Worm (Caenorhabditis elegans) whole organism, young adult: Measurements from ENCODE around the gene twk-8.
A peak's percentile ranks its signal among the peaks of the same experiment; 100 is the strongest.

Experiments used
- D2030.7 ChIP-seq: fragments of 200-800 bp; sonication (Bioruptor generic); IDR thresholded peaks from 2 replicates; pipeline ENCODE4 v1.3.6; 2022; ENCODE audit warnings: missing genetic modification reagents, missing genetic modification characterization, missing compliant biosample characterization
- F10E7.11 ChIP-seq: sonication (generic microtip); optimal IDR thresholded peaks from 2 replicates; lab custom pipeline; 2017; ENCODE audit warnings: mild to moderate bottlenecking, missing genetic modification characterization, moderate library complexity, missing compliant biosample characterization
- F23B12.7 ChIP-seq: sonication (generic microtip); optimal IDR thresholded peaks from 2 replicates; lab custom pipeline; 2017; ENCODE audit warnings: missing genetic modification characterization, mild to moderate bottlenecking, missing compliant biosample characterization, antibody characterized with exemption, moderate library complexity; ENCODE audit not compliant: insufficient read depth
- F39B2.1 ChIP-seq: fragments of 200-800 bp; sonication (Bioruptor generic); IDR thresholded peaks from 2 replicates; pipeline ENCODE4 v1.3.6; 2022; ENCODE audit warnings: missing genetic modification reagents, missing genetic modification characterization, missing compliant biosample characterization
- F52B5.7 ChIP-seq: sonication (generic microtip); optimal IDR thresholded peaks from 2 replicates; lab custom pipeline; 2016; ENCODE audit warnings: mild to moderate bottlenecking, missing genetic modification characterization, missing compliant biosample characterization
- F55B11.4 ChIP-seq: sonication (generic microtip); optimal IDR thresholded peaks from 2 replicates; lab custom pipeline; 2016; ENCODE audit warnings: missing compliant biosample characterization, missing genetic modification characterization, borderline replicate concordance; ENCODE audit not compliant: insufficient read depth
- F57C9.4 ChIP-seq: sonication (generic microtip); optimal IDR thresholded peaks from 2 replicates; lab custom pipeline; 2017; ENCODE audit warnings: mild to moderate bottlenecking, missing genetic modification characterization, missing compliant biosample characterization
- Y53F4B.3 ChIP-seq: fragments of 200-800 bp; sonication (Bioruptor generic); IDR thresholded peaks from 2 replicates; pipeline ENCODE4 v1.3.6; 2022; ENCODE audit warnings: missing genetic modification reagents, missing genetic modification characterization, missing compliant biosample characterization
- Y67H2A.10 ChIP-seq: fragments of 200-800 bp; sonication (Bioruptor generic); conservative IDR thresholded peaks from 2 replicates; pipeline ENCODE4 v1.3.6; 2022; ENCODE audit warnings: missing genetic modification reagents, missing genetic modification characterization, missing compliant biosample characterization
- Y79H2A.3 ChIP-seq: fragments of 200-800 bp; sonication (Bioruptor generic); conservative IDR thresholded peaks from 2 replicates; pipeline ENCODE4 v1.3.6; 2022; ENCODE audit warnings: missing genetic modification reagents, missing genetic modification characterization, missing compliant biosample characterization
- ZK185.1 ChIP-seq: sonication (generic microtip); optimal IDR thresholded peaks from 2 replicates; lab custom pipeline; 2016; ENCODE audit warnings: mild to moderate bottlenecking, missing genetic modification characterization, missing compliant biosample characterization; ENCODE audit not compliant: poor library complexity, severe bottlenecking
- akir-1 ChIP-seq: fragments of 200-800 bp; sonication (Bioruptor generic); optimal IDR thresholded peaks from 2 replicates; lab custom pipeline; 2018; ENCODE audit warnings: mild to moderate bottlenecking, missing genetic modification characterization, moderate library complexity, missing compliant biosample characterization
- atf-7 ChIP-seq: sonication (generic microtip); optimal IDR thresholded peaks from 2 replicates; lab custom pipeline; 2017; ENCODE audit warnings: mild to moderate bottlenecking, missing genetic modification characterization, missing compliant biosample characterization
- bed-2 ChIP-seq: fragments of 200-800 bp; sonication (Bioruptor generic); IDR thresholded peaks from 2 replicates; pipeline ENCODE4 v1.3.6; 2022; ENCODE audit warnings: missing genetic modification reagents, missing genetic modification characterization, missing compliant biosample characterization
- ccch-3 ChIP-seq: fragments of 200-800 bp; sonication (Bioruptor generic); optimal IDR thresholded peaks from 2 replicates; lab custom pipeline; 2018; ENCODE audit warnings: mild to moderate bottlenecking, missing genetic modification characterization, missing compliant biosample characterization
- cebp-1 ChIP-seq, 2 experiments: fragments of 200-800 bp in 1 of 2; sonication (Bioruptor generic) in 1 of 2; sonication (generic microtip) in 1 of 2; IDR thresholded peaks in 1 of 2; optimal IDR thresholded peaks in 1 of 2; 2 replicates each; pipeline versions ENCODE4 v1.3.6 to Lab custom; 2017 to 2022; ENCODE audit warnings: missing compliant biosample characterization in 2 of 2, missing genetic modification characterization in 2 of 2, mild to moderate bottlenecking in 1 of 2, missing genetic modification reagents in 1 of 2, moderate library complexity in 1 of 2
- ceh-40 ChIP-seq: fragments of 200-800 bp; sonication (Bioruptor generic); IDR thresholded peaks from 2 replicates; pipeline ENCODE4 v1.3.6; 2022; ENCODE audit warnings: missing genetic modification characterization, missing compliant biosample characterization
- ceh-58 ChIP-seq: fragments of 200-800 bp; sonication (Bioruptor generic); IDR thresholded peaks from 2 replicates; pipeline ENCODE4 v1.3.6; 2022; ENCODE audit warnings: missing genetic modification characterization, missing compliant biosample characterization
- ceh-79 ChIP-seq: sonication (generic microtip); optimal IDR thresholded peaks from 2 replicates; lab custom pipeline; 2017; ENCODE audit warnings: mild to moderate bottlenecking, missing genetic modification characterization, missing compliant biosample characterization
- chd-7 ChIP-seq: sonication (generic microtip); optimal IDR thresholded peaks from 2 replicates; lab custom pipeline; 2016; ENCODE audit warnings: mild to moderate bottlenecking, missing genetic modification characterization, moderate library complexity, missing compliant biosample characterization
- dpff-1 ChIP-seq: sonication (generic microtip); optimal IDR thresholded peaks from 2 replicates; lab custom pipeline; 2017; ENCODE audit warnings: mild to moderate bottlenecking, missing genetic modification characterization, missing compliant biosample characterization
- egl-18 ChIP-seq: fragments of 200-800 bp; sonication (Bioruptor generic); IDR thresholded peaks from 2 replicates; pipeline ENCODE4 v1.3.6; 2022; ENCODE audit warnings: missing genetic modification reagents, missing genetic modification characterization, missing compliant biosample characterization
- gei-17 ChIP-seq: fragments of 200-800 bp; sonication (Bioruptor generic); optimal IDR thresholded peaks from 2 replicates; lab custom pipeline; 2018; ENCODE audit warnings: mild to moderate bottlenecking, missing genetic modification characterization, missing compliant biosample characterization
- him-1 ChIP-seq: sonication (generic microtip); optimal IDR thresholded peaks from 2 replicates; lab custom pipeline; 2016; ENCODE audit warnings: missing genotype, missing genetic modification reagents, missing genetic modification characterization, missing compliant biosample characterization
- hmg-1.2 ChIP-seq: fragments of 200-800 bp; sonication (Bioruptor generic); IDR thresholded peaks from 2 replicates; pipeline ENCODE4 v1.3.6; 2022; ENCODE audit warnings: missing genetic modification reagents, missing genetic modification characterization, missing compliant biosample characterization
- lag-1 ChIP-seq: fragments of 200-800 bp; sonication (Bioruptor generic); IDR thresholded peaks from 2 replicates; pipeline ENCODE4 v1.3.6; 2022; ENCODE audit warnings: missing genetic modification reagents, missing genetic modification characterization, missing compliant biosample characterization
- let-526 ChIP-seq: fragments of 200-800 bp; sonication (Bioruptor generic); IDR thresholded peaks from 2 replicates; pipeline ENCODE4 v1.3.6; 2022; ENCODE audit warnings: missing genetic modification reagents, missing genetic modification characterization, missing compliant biosample characterization
- madf-6 ChIP-seq: fragments of 200-800 bp; sonication (Bioruptor generic); IDR thresholded peaks from 2 replicates; pipeline ENCODE4 v1.3.6; 2022; ENCODE audit warnings: missing genetic modification reagents, missing genetic modification characterization, missing compliant biosample characterization
- madf-8 ChIP-seq: fragments of 200-800 bp; sonication (Bioruptor generic); conservative IDR thresholded peaks from 2 replicates; pipeline ENCODE4 v1.3.6; 2022; ENCODE audit warnings: missing genetic modification reagents, missing genetic modification characterization, missing compliant biosample characterization
- mcd-1 ChIP-seq: fragments of 200-800 bp; sonication (Bioruptor generic); IDR thresholded peaks from 2 replicates; pipeline ENCODE4 v1.3.6; 2022; ENCODE audit warnings: missing genetic modification reagents, missing genetic modification characterization, missing compliant biosample characterization
- mes-4 ChIP-seq: sonication (generic microtip); optimal IDR thresholded peaks from 2 replicates; lab custom pipeline; 2016; ENCODE audit warnings: missing genotype, missing genetic modification characterization, missing compliant biosample characterization
- nfya-1 ChIP-seq: sonication (generic microtip); optimal IDR thresholded peaks from 2 replicates; lab custom pipeline; 2017; ENCODE audit warnings: antibody characterized with exemption, missing compliant biosample characterization, missing genetic modification characterization, borderline replicate concordance; ENCODE audit not compliant: insufficient read depth
- nfya-2 ChIP-seq: fragments of 200-800 bp; sonication (Bioruptor generic); IDR thresholded peaks from 2 replicates; pipeline ENCODE4 v1.3.6; 2022; ENCODE audit warnings: missing genetic modification reagents, missing genetic modification characterization, missing compliant biosample characterization
- nfyb-1 ChIP-seq: fragments of 200-800 bp; sonication (Bioruptor generic); IDR thresholded peaks from 2 replicates; pipeline ENCODE4 v1.3.6; 2022; ENCODE audit warnings: missing genetic modification reagents, missing genetic modification characterization, missing compliant biosample characterization
- nhr-80 ChIP-seq: sonication (generic microtip); optimal IDR thresholded peaks from 2 replicates; lab custom pipeline; 2016; ENCODE audit warnings: missing genetic modification characterization, missing compliant biosample characterization
- nhr-90 ChIP-seq: sonication (generic microtip); optimal IDR thresholded peaks from 2 replicates; lab custom pipeline; 2016; ENCODE audit warnings: missing genotype, mild to moderate bottlenecking, missing genetic modification characterization, missing compliant biosample characterization
- snpc-1.1 ChIP-seq: sonication (generic microtip); optimal IDR thresholded peaks from 2 replicates; lab custom pipeline; 2017; ENCODE audit warnings: missing genetic modification characterization, mild to moderate bottlenecking, missing compliant biosample characterization, antibody characterized with exemption, moderate library complexity, missing genotype, missing genetic modification reagents; ENCODE audit not compliant: insufficient read depth
- snpc-3.4 ChIP-seq: sonication (generic microtip); optimal IDR thresholded peaks from 2 replicates; lab custom pipeline; 2017; ENCODE audit warnings: missing genetic modification characterization, mild to moderate bottlenecking, missing compliant biosample characterization, antibody characterized with exemption, moderate library complexity, missing genotype, missing genetic modification reagents
- sptf-2 ChIP-seq: fragments of 200-800 bp; sonication (Bioruptor generic); optimal IDR thresholded peaks from 2 replicates; lab custom pipeline; 2018; ENCODE audit warnings: mild to moderate bottlenecking, missing genetic modification characterization, missing compliant biosample characterization
- tbp1 ChIP-seq: fragments of 200-800 bp; sonication (Bioruptor generic); optimal IDR thresholded peaks from 2 replicates; lab custom pipeline; 2018; ENCODE audit warnings: mild to moderate bottlenecking, missing genetic modification characterization, missing compliant biosample characterization
- unc-130 ChIP-seq: sonication (generic microtip); optimal IDR thresholded peaks from 2 replicates; lab custom pipeline; 2016; ENCODE audit warnings: missing genetic modification reagents, missing genetic modification characterization, missing compliant biosample characterization
- unc-62 ChIP-seq: fragments of 150-350 bp; optimal IDR thresholded peaks from 2 replicates; lab custom pipeline; 2014; ENCODE audit warnings: missing biosample characterization, missing genetic modification reagents, missing genetic modification characterization
- zfh-2 ChIP-seq: fragments of 200-800 bp; sonication (Bioruptor generic); conservative IDR thresholded peaks from 2 replicates; pipeline ENCODE4 v1.3.6; 2022; ENCODE audit warnings: missing genetic modification reagents, missing genetic modification characterization, missing compliant biosample characterization
- ztf-18 ChIP-seq: sonication (generic microtip); optimal IDR thresholded peaks from 2 replicates; lab custom pipeline; 2016; ENCODE audit warnings: missing genotype, mild to moderate bottlenecking, missing genetic modification characterization, missing compliant biosample characterization
- ztf-22 ChIP-seq: fragments of 200-800 bp; sonication (Bioruptor generic); optimal IDR thresholded peaks from 2 replicates; lab custom pipeline; 2018; ENCODE audit warnings: mild to moderate bottlenecking, missing genetic modification characterization, moderate library complexity, missing compliant biosample characterization
- ztf-26 ChIP-seq: sonication (generic microtip); optimal IDR thresholded peaks from 2 replicates; lab custom pipeline; 2017; ENCODE audit warnings: missing genetic modification characterization, missing compliant biosample characterization

Gene twk-8

DNA sequence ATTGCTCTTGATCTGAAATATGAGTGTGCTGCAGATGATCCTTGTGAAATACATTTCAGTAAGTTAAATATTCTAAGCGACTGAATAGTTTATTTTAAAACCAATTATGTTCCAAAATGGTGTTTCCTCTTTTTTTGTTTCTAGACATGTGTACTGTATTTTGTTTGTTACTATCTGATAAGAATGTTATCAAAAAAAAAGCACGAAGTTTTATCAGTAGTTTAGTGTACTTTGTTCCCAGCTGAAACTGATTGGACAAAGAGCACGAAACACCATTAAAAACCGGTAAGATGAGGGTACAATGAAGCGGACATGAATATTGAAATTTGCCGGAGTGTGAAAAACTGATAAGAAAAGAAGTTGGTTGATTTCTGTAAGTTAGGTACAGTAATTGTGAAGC is 12.0 kb upstream of the twk-8 start:
- TF ChIP-seq nhr-80 (tag; lab: Kevin White, UChicago) (peak; percentile 47), let-526 (GFP tag; lab: Robert Waterston, UW) (no peak), F55B11.4 (no peak)

DNA sequence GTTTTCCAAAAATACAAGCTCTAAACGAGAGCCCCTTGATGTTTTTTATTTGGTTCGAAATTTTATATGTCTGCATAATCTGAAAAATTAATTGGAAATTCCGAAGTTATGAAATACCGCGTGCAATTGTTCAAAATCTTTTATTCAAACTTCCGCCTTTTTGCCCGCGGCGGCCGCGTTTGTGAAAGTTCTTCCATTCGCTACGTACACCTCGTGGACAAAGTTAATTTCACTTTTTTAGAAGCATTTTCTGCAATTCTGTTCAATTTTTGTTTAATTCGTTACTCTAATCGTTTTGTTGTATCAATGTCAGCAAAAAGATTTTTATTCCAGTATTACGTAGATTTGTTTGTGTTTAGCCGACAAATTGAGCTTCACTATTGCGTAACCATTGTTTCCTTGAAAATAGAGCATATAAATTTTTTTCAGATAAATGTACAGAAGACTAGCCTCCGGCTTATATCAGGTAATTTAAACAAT is 7.9 kb upstream of the twk-8 start, which contains the start of gene mppb-1:
Gene mppb-1 (plus strand): TSS at position 430 of the 480 bp plus-strand sequence.
- peak; percentile 72 for TF ChIP-seq mcd-1
- TF ChIP-seq zfh-2 (GFP tag; lab: Robert Waterston, UW), result no peak
- TF ChIP-seq egl-18 (GFP tag; lab: Robert Waterston, UW), result no peak
- no peak for TF ChIP-seq unc-62
- TF ChIP-seq nfya-1 (tag; lab: Kevin White, UChicago), result no peak
- TF ChIP-seq ceh-79 (tag; lab: Kevin White, UChicago), result no peak
- no peak for TF ChIP-seq mes-4 (tag; lab: Kevin White, UChicago)
- TF ChIP-seq atf-7 (tag; lab: Kevin White, UChicago), result peak; percentile 28
- peak; percentile 13; the same call in 1 of the 2 replicates for TF ChIP-seq Y67H2A.10 (GFP tag; lab: Robert Waterston, UW)
- TF ChIP-seq tbp1, result peak; percentile 58
- no peak for TF ChIP-seq lag-1 (GFP tag; lab: Robert Waterston, UW)
- peak; percentile 46 for TF ChIP-seq F23B12.7 (tag; lab: Kevin White, UChicago)
- TF ChIP-seq unc-130, result peak; percentile 92
- peak; percentile 28 for TF ChIP-seq snpc-3.4 (tag; lab: Kevin White, UChicago)
- TF ChIP-seq dpff-1, result no peak
- TF ChIP-seq gei-17 (GFP tag; lab: Kevin White, UChicago), result no peak
- TF ChIP-seq D2030.7 (GFP tag; lab: Robert Waterston, UW), result peak; percentile 40; the same call in 1 of the 2 replicates
- TF ChIP-seq ceh-40 (GFP tag; lab: Robert Waterston, UW), result no peak
- TF ChIP-seq F10E7.11 (tag; lab: Kevin White, UChicago), result no peak
- 0 out of 2 replicates have a peak, but pooled peaks have one; percentile 39 for TF ChIP-seq nfyb-1 (GFP tag; lab: Robert Waterston, UW)
- no peak for TF ChIP-seq F57C9.4 (tag; lab: Kevin White, UChicago)
- no peak for TF ChIP-seq ztf-18 (tag; lab: Kevin White, UChicago)
- peak; percentile 33 for TF ChIP-seq F52B5.7 (tag; lab: Kevin White, UChicago)
- peak; percentile 46 for TF ChIP-seq akir-1 (GFP tag; lab: Kevin White, UChicago)
- TF ChIP-seq chd-7 (tag; lab: Kevin White, UChicago), result peak; percentile 39
- no peak for TF ChIP-seq nhr-90 (tag; lab: Kevin White, UChicago)
- TF ChIP-seq hmg-1.2 (GFP tag; lab: Robert Waterston, UW), result peak; percentile 25; the same call in 1 of the 2 replicates
- peak; percentile 71 for TF ChIP-seq ccch-3 (GFP tag; lab: Kevin White, UChicago)
- TF ChIP-seq cebp-1 (GFP tag; IDR thresholded peaks at IDR 0.05; lab: Robert Waterston, UW), result peak; percentile 80
- peak; percentile 89 for TF ChIP-seq cebp-1 (tag; optimal IDR thresholded peaks at IDR 0.05; lab: Kevin White, UChicago)
- no peak for TF ChIP-seq F39B2.1 (GFP tag; lab: Robert Waterston, UW)
- peak; percentile 85 for TF ChIP-seq bed-2 (GFP tag; lab: Robert Waterston, UW)
- TF ChIP-seq let-526 (GFP tag; lab: Robert Waterston, UW), result 0 out of 2 replicates have a peak, but pooled peaks have one; percentile 62
- no peak for TF ChIP-seq Y79H2A.3 (GFP tag; lab: Robert Waterston, UW)
- no peak for TF ChIP-seq ztf-22 (GFP tag; lab: Kevin White, UChicago)
- no peak for TF ChIP-seq nfya-2
- TF ChIP-seq madf-6 (GFP tag; lab: Robert Waterston, UW), result peak; percentile 51; the same call in 1 of the 2 replicates
- TF ChIP-seq ZK185.1 (tag; lab: Kevin White, UChicago), result peak; percentile 96
- TF ChIP-seq him-1 (tag; lab: Kevin White, UChicago), result no peak
- peak; percentile 40; the same call in 1 of the 2 replicates for TF ChIP-seq madf-8
- no peak for TF ChIP-seq sptf-2 (GFP tag; lab: Kevin White, UChicago)
- TF ChIP-seq Y53F4B.3 (GFP tag; lab: Robert Waterston, UW), result no peak
- TF ChIP-seq ztf-26 (tag; lab: Kevin White, UChicago), result no peak
- TF ChIP-seq ceh-58 (GFP tag; lab: Robert Waterston, UW), result no peak
- TF ChIP-seq snpc-1.1 (tag; lab: Kevin White, UChicago), result no peak
